Fruit fly (Drosophila melanogaster) Kc167 (cell line): Measurements from ENCODE around the gene t-Grip84.

Source experiments
- Myc ChIP-seq: fragments of >200 bp; optimal IDR thresholded peaks from 2 replicates; lab custom pipeline; 2017; ENCODE audit warnings: missing external identifiers
- Sin3A ChIP-seq: fragments of >200 bp; optimal IDR thresholded peaks from 2 replicates; lab custom pipeline; 2018; ENCODE audit warnings: missing external identifiers
- h ChIP-seq: fragments of >200 bp; optimal IDR thresholded peaks from 3 replicates; lab custom pipeline; 2018; ENCODE audit warnings: missing external identifiers
- insv ChIP-seq: fragments of >200 bp; optimal IDR thresholded peaks from 3 replicates; lab custom pipeline; 2018; ENCODE audit warnings: missing external identifiers
- psq ChIP-seq: fragments of >200 bp; optimal IDR thresholded peaks from 2 replicates; lab custom pipeline; 2017; ENCODE audit warnings: missing external identifiers
- ttk ChIP-seq: sonication (Bioruptor generic); optimal IDR thresholded peaks from 2 replicates; lab custom pipeline; 2017; ENCODE audit warnings: missing external identifiers

The t-Grip84 gene

DNA sequence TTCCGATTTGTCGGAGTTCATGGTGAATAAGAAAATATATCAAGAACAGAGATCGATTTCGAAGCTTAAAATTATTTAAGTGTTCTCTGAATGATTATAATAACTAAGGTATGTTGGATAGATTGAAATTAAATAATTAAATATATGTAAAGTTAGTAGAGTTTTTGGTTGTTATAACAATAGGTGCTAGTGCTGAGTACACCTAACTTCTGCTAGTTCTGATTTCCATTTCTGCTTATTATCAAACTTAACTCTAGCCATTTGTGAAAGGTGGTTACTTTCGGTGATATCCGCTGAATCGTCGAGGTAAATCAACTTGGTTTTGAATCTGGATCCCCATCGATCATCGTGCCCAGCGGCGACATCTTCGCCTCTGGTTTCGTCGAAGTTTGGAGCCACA is at the start of gene t-Grip84:
t-Grip84 (minus strand) TSS at position 101 of the 400 bp plus-strand sequence.
- no peak for TF ChIP-seq Myc (lab: Kevin White, UChicago)
- no peak for TF ChIP-seq Sin3A (lab: Kevin White, UChicago)
- no peak for TF ChIP-seq insv
- TF ChIP-seq psq (lab: Kevin White, UChicago): no peak
- TF ChIP-seq ttk (lab: Kevin White, UChicago): no peak
- no peak for TF ChIP-seq h (lab: Kevin White, UChicago)

DNA sequence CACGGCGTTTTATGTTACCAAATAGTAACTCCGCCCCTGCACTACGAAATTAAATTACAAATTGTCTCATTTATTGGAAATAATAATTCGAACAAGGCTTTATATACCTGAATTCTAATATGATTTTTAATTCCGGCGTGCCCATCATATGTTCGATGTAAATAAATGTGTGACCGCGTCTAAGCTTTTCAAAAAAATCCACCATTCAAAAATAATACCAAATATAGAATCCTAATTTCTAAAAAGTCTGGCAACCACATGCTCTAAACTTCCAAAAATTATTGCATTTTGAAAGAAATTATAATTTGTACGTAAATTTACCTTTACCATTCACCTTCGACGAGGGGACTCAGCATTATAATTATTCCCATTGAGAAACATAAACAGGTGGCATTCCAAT is 49.5 kb upstream of the t-Grip84 start, which contains the start of gene Urm1:
Urm1 (minus strand) TSS at position 150 of the 400 bp plus-strand sequence.
- TF ChIP-seq ttk (lab: Kevin White, UChicago) (no peak), h (lab: Kevin White, UChicago) (no peak), Sin3A (lab: Kevin White, UChicago) (no peak), psq (lab: Kevin White, UChicago) (no peak), Myc (lab: Kevin White, UChicago) (no peak), insv (no peak)

DNA sequence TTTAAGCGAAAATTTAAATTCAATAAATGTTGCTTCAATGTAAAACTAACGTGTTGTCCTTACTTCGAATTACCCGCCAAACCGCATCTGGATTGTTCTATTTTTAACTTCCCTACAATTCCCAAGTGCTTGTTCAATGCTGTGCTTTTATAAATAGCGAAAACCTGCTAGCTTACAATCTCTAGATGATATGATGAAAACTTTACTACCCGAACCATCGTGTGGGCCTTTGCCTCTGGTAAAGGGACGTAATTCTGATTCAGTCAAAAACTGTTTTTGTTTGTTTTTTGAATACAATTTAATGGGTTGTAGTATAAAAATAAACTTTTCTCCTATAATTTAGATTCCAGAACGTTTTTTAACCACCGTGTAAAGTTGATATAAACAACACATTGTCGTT is 48.7 kb upstream of the t-Grip84 start:
- no peak for TF ChIP-seq h (lab: Kevin White, UChicago)
- TF ChIP-seq insv: no peak
- no peak for TF ChIP-seq Sin3A (lab: Kevin White, UChicago)
- no peak for TF ChIP-seq psq (lab: Kevin White, UChicago)
- TF ChIP-seq ttk (lab: Kevin White, UChicago): no peak
- no peak for TF ChIP-seq Myc (lab: Kevin White, UChicago)

DNA sequence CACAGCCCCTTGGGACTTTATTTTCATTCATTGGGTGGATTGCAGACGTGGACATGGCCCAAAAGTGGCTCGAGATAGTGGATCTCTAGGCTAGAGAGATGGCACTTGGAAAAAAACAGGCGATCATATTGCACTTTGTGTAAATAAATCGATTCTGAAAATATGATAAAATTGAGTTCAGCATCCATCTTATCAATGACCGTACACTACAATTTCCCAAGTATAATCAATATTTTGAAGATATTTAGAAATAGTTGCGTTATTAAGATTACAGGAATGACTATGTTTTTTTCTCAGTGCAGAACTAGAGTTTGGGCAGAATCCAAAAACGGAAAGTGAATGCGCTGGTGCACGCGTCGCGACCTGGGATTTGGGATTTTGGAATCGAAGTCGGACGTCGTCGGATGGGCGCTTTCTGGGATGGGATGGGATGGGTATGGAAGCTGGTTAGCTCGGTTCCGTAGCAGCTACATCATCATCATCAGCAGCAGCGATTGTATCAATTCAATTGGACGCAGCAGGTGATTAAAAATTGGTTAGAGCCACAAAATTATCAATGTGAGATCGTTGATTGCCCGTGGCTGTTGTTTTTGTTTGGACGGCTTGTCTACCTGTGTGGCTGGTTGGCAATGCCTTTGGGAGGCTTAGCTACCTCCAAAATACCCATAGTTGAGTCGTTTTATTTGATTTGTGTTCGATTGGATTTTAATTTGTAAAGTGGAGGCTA is 44.1 kb upstream of the t-Grip84 start:
- TF ChIP-seq h (lab: Kevin White, UChicago) (no peak), insv (no peak), psq (lab: Kevin White, UChicago) (no peak), Myc (lab: Kevin White, UChicago) (no peak), Sin3A (lab: Kevin White, UChicago) (no peak), ttk (lab: Kevin White, UChicago) (no peak)

DNA sequence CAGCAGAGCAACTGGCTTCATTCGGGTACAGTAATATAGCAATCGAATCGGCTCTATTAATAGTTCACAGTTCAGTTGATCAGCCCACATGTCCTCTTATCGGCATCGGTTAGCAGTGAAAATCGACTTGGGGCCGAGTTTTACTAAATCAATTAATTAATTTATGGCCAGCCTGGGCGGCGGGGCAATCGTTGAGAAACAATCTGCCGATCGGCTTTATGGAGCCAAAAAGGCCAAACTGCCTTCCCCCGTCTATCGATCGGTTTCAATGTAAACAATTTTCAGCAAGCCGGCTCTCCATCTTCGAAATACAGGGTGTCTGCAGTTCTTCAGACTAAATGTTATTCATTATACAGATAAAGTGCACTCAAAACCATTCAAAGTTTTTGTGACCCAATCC is 42.8 kb upstream of the t-Grip84 start:
- TF ChIP-seq Sin3A (lab: Kevin White, UChicago): no peak
- TF ChIP-seq ttk (lab: Kevin White, UChicago): no peak
- no peak for TF ChIP-seq h (lab: Kevin White, UChicago)
- TF ChIP-seq Myc (lab: Kevin White, UChicago): no peak

DNA sequence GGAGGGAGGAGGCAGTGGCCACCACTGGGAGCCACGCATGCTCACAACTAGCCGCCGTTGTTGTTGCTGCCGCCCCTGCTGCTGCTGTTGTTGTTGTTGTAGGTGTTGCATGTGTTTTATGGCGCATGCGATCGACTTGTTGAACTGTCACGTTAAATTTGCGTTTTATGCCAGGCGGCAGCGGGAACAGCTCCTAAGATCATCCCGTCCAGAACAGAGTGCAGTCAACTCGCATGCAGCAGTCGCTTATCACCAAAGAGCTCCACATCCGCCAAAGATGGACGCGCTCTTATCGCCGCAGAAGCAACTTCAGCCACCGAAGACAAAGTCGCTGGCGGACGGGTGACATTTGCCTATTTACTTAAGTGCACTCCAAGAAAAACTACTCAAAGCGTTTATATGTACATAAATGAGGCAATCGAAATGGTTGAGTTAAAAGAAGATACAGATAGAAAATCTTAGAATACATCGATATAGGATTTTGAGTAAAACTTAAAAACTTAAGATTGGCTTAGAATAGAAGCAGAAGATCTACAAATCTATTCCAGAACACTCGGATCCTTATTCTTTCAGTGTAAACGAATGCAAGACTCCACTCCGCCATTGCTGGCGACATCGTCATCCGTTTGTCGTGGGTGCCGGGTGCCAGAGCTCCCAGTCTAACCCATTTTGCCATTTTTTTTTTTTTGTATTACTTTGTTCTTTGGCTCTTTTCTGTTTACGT is 41.9 kb upstream of the t-Grip84 start:
- TF ChIP-seq h (lab: Kevin White, UChicago) (no peak), psq (lab: Kevin White, UChicago) (no peak), Myc (lab: Kevin White, UChicago) (no peak), insv (no peak)

DNA sequence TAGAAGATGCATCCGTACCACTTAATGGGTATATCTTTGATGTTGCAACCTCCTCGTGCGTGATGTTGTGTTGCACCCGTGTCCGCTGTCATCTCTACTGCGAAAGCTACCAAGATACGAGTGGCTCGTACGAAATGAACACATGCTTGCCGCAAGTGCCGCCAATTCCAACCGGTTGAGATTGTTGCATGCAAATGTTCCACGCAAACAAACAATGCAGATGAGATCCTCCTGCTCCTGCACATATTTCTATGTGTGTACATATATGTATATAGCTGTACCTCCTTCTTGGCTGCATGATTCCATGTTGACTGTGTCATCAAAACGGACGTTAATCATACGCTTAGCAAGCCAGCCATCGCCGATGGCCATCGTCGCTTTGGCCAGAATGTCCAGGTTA is 39.2 kb upstream of the t-Grip84 start:
- no peak for TF ChIP-seq psq (lab: Kevin White, UChicago)
- no peak for TF ChIP-seq h (lab: Kevin White, UChicago)
- no peak for TF ChIP-seq insv
- TF ChIP-seq Myc (lab: Kevin White, UChicago): no peak
- no peak for TF ChIP-seq ttk (lab: Kevin White, UChicago)
- TF ChIP-seq Sin3A (lab: Kevin White, UChicago): no peak

DNA sequence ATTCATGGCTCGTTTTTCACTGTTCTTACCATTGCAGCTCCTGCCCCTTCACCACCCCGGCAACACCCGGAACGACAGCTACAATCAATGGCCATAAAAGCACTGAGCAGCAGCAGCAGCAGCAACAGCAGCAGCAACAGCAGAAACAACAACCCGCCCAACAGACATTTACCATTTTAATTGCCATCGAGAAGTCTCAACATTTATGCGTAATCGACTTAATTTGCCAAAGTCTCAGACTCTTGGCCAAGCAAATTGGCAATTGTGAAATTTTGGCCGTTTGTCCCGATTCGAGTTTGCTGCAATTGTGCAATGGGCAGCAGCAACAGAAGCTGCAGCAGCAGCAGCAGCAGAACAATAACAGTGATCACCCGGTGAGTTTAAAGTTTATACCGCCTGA is 33.8 kb upstream of the t-Grip84 start:
- TF ChIP-seq ttk (lab: Kevin White, UChicago) (no peak), insv (no peak), Myc (lab: Kevin White, UChicago) (no peak), Sin3A (lab: Kevin White, UChicago) (no peak), psq (lab: Kevin White, UChicago) (no peak), h (lab: Kevin White, UChicago) (no peak)

DNA sequence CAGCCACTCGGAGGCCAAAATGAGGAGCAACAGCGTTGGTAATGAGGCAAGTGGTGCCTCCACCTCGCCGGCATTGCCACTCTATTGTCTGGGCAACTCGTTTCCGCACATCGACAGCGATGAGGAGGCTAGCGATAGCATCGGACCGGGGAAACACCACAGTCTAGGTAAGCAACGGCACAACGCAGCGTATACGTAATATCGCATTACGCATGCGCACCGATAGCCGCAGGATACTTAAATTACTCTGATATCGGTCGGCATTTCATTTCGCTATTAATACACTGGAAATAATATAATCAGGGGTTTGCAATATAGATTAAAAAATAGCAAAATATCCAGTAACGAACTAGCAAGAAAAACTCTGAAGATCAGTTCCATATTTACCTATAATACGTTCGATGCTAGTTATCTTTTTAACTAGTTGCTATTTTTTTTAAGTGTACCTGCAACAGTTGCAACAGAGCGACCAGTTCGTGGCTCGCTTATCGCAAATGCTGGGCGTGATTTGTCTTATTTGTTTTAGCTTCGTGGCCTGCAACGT is 26.7 kb upstream of the t-Grip84 start:
- TF ChIP-seq ttk (lab: Kevin White, UChicago) (no peak), insv (no peak), psq (lab: Kevin White, UChicago) (no peak), Sin3A (lab: Kevin White, UChicago) (no peak), Myc (lab: Kevin White, UChicago) (no peak), h (lab: Kevin White, UChicago) (no peak)

DNA sequence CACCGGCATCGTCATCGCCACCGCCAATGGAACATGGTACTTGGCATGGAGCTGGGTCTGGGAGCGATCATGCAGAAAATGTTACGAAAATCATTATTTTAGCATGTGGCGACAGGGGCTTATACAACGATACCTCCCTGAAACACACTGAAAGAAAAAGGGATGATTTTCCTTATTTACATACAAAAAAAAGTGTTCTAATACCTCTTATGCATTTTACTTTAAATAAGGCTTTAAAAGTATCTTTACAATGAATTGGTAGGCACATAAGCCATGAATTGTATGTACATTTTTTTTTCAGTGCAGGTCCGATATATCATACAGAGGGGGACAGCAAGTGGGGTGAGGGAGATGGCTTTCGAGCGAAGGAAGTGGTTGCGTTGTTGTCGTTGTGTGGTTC is 23.4 kb upstream of the t-Grip84 start:
- no peak for TF ChIP-seq insv
- no peak for TF ChIP-seq ttk (lab: Kevin White, UChicago)
- TF ChIP-seq Myc (lab: Kevin White, UChicago): no peak
- TF ChIP-seq psq (lab: Kevin White, UChicago): no peak
- TF ChIP-seq Sin3A (lab: Kevin White, UChicago): no peak
- TF ChIP-seq h (lab: Kevin White, UChicago): no peak

DNA sequence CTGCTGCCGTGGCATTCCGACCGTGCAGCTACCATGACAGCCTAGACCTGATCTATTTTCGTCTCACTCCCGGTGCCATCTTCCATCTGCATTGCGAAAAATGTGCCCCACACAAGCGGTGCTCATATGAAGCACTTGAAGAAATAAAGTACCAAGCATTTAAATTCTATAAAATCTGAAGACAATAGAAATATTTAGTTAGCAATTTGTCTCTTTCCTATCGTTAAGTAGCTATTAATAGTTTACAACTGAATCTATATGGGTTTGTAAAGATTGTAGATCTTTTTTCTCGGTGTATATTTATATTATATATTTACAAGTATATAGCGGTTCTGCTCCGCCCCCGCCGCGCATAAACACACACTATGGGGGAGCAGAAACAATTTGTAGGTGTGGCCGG is 20.4 kb upstream of the t-Grip84 start:
- TF ChIP-seq ttk (lab: Kevin White, UChicago) (no peak), h (lab: Kevin White, UChicago) (no peak), insv (no peak), psq (lab: Kevin White, UChicago) (no peak), Myc (lab: Kevin White, UChicago) (no peak), Sin3A (lab: Kevin White, UChicago) (no peak)
